Fruit fly (Drosophila melanogaster): ENCODE measurements around the gene Ir7e.

- TF ChIP-seq Ets65A (GFP tag): no peak
- no peak for TF ChIP-seq br (optimal IDR thresholded peaks at IDR 0.05)
- peak; percentile 6; the same call in 1 of the 2 replicates for TF ChIP-seq vvl (GFP tag; IDR thresholded peaks at IDR 0.05)
- no peak for TF ChIP-seq ap (GFP tag; IDR thresholded peaks at IDR 0.05)
- TF ChIP-seq ttk (GFP tag; IDR thresholded peaks at IDR 0.05): no peak
- no peak for TF ChIP-seq CG14667 (GFP tag; IDR thresholded peaks at IDR 0.05)
- no peak for TF ChIP-seq phol (tag; optimal IDR thresholded peaks at IDR 0.05)
- no peak for TF ChIP-seq Mad (GFP tag; optimal IDR thresholded peaks at IDR 0.05)
- TF ChIP-seq CG2712 (tag; optimal IDR thresholded peaks at IDR 0.05): no peak
- TF ChIP-seq CG4707 (GFP tag; optimal IDR thresholded peaks at IDR 0.05): no peak
- TF ChIP-seq pfk (GFP tag; optimal IDR thresholded peaks at IDR 0.05): peak; percentile 13
Measured at dm6 chrX:7931028-7931549, 49.6 kb upstream of the Ir7e start, which contains the start of gene mahe.
